Fruit fly (Drosophila melanogaster): Measurements from ENCODE around the gene tkv.

tkv gene

DNA sequence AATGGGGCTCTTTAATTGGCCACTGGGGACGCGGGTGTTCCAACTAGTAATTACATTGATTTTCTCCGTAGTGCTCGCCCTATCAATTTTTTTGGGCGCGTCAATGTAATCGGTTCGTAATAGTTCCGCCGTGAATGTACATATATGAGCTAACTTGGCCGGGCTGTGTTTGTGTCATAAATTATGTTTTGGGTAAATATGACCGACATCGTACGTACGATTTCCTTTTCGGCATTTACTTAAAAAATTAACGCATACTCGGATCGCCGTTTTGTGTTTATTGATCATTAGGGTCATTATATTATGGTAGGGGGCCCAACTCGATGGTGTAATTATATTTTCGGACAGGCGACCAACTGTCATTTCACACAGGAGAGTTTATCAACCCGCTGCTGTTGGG lies 74.5 kb downstream of the tkv start (continued):
- no peak for TF ChIP-seq Dek (tag; optimal IDR thresholded peaks at IDR 0.05)
- no peak for TF ChIP-seq peb (GFP tag; IDR thresholded peaks at IDR 0.05)
- no peak for TF ChIP-seq CG34224 (GFP tag; IDR thresholded peaks at IDR 0.05; ENCODE audit: partially characterized antibody)
- TF ChIP-seq CG2202 (tag; optimal IDR thresholded peaks at IDR 0.05): peak; percentile 6
- TF ChIP-seq CG6765 (GFP tag; optimal IDR thresholded peaks at IDR 0.05): peak; percentile 64
- no peak for TF ChIP-seq fru (optimal IDR thresholded peaks at IDR 0.05)
- TF ChIP-seq zfh2 (GFP tag; optimal IDR thresholded peaks at IDR 0.05): peak; percentile 5
- TF ChIP-seq CG8281 (tag; optimal IDR thresholded peaks at IDR 0.05): peak; percentile 11
- peak; percentile 77 for TF ChIP-seq CG7987 (GFP tag; optimal IDR thresholded peaks at IDR 0.05)
- TF ChIP-seq CG9609 (GFP tag; optimal IDR thresholded peaks at IDR 0.05): no peak
- peak; percentile 14; the same call in 1 of the 2 replicates for TF ChIP-seq slbo (GFP tag; IDR thresholded peaks at IDR 0.05)
- no peak for TF ChIP-seq Gsc (GFP tag; IDR thresholded peaks at IDR 0.05)
- no peak for TF ChIP-seq danr (GFP tag; IDR thresholded peaks at IDR 0.05)
- no peak for TF ChIP-seq jigr1 (GFP tag; IDR thresholded peaks at IDR 0.05)
- no peak for TF ChIP-seq CG33557 (GFP tag; optimal IDR thresholded peaks at IDR 0.05)
- peak; percentile 51 for TF ChIP-seq Meics (GFP tag; optimal IDR thresholded peaks at IDR 0.05)
- TF ChIP-seq CG4424 (GFP tag; optimal IDR thresholded peaks at IDR 0.05): peak; percentile 6
- TF ChIP-seq ewg (GFP tag; optimal IDR thresholded peaks at IDR 0.05): peak; percentile 20
- TF ChIP-seq Atf3 (GFP tag; optimal IDR thresholded peaks at IDR 0.05): no peak
- TF ChIP-seq ac (GFP tag; optimal IDR thresholded peaks at IDR 0.05): no peak
- TF ChIP-seq sim (GFP tag; IDR thresholded peaks at IDR 0.05): no peak
- TF ChIP-seq CG13894 (tag; optimal IDR thresholded peaks at IDR 0.05): no peak
- peak; percentile 84 for TF ChIP-seq Fer1 (GFP tag; optimal IDR thresholded peaks at IDR 0.05)
- TF ChIP-seq Gug (GFP tag; IDR thresholded peaks at IDR 0.05): no peak
- TF ChIP-seq Mes4 (GFP tag; optimal IDR thresholded peaks at IDR 0.05): no peak
- no peak for TF ChIP-seq so (GFP tag; IDR thresholded peaks at IDR 0.05)
- TF ChIP-seq Xrp1 (GFP tag; IDR thresholded peaks at IDR 0.05): no peak; the same call in 1 of the 2 replicates
- peak; percentile 75 for TF ChIP-seq HHEX (GFP tag; optimal IDR thresholded peaks at IDR 0.05)
- no peak for TF ChIP-seq C15 (GFP tag; IDR thresholded peaks at IDR 0.05)
- TF ChIP-seq pita (GFP tag; optimal IDR thresholded peaks at IDR 0.05): no peak
- 0 out of 3 replicates have a peak, but pooled peaks have one; percentile 25 for TF ChIP-seq Optix (GFP tag; IDR thresholded peaks at IDR 0.05)
- no peak for TF ChIP-seq Dip3 (GFP tag; optimal IDR thresholded peaks at IDR 0.05)
- no peak for TF ChIP-seq yki (optimal IDR thresholded peaks at IDR 0.05)
- no peak for TF ChIP-seq CG10267 (tag; optimal IDR thresholded peaks at IDR 0.05)
- no peak; the same call in 2 of the 3 replicates for TF ChIP-seq tgo (GFP tag; IDR thresholded peaks at IDR 0.05)
- TF ChIP-seq CG8944 (GFP tag; optimal IDR thresholded peaks at IDR 0.05): no peak
- TF ChIP-seq Rfx (GFP tag; IDR thresholded peaks at IDR 0.05): peak; percentile 56; the same call in 1 of the 2 replicates
- no peak for TF ChIP-seq CG8924 (tag; optimal IDR thresholded peaks at IDR 0.05)
- no peak for TF ChIP-seq CG31441 (GFP tag; IDR thresholded peaks at IDR 0.05)
- TF ChIP-seq CG30431 (GFP tag; optimal IDR thresholded peaks at IDR 0.05): no peak
- TF ChIP-seq E2f1 (GFP tag; IDR thresholded peaks at IDR 0.05): no peak; the same call in 1 of the 2 replicates
- TF ChIP-seq Ets97D (GFP tag; optimal IDR thresholded peaks at IDR 0.05): no peak
- no peak for TF ChIP-seq cas (GFP tag; IDR thresholded peaks at IDR 0.05)
- TF ChIP-seq CG11456 (GFP tag; IDR thresholded peaks at IDR 0.05): no peak
- no peak for TF ChIP-seq HLHmδ (GFP tag; optimal IDR thresholded peaks at IDR 0.05)
- TF ChIP-seq CG4730 (GFP tag; IDR thresholded peaks at IDR 0.05): no peak
- no peak for TF ChIP-seq dmrt99B (tag; optimal IDR thresholded peaks at IDR 0.05)
- no peak for TF ChIP-seq B-H2 (GFP tag; optimal IDR thresholded peaks at IDR 0.05)
- TF ChIP-seq Hr51 (GFP tag; optimal IDR thresholded peaks at IDR 0.05): no peak
- 0 out of 2 replicates have a peak, but pooled peaks have one; percentile 13 for TF ChIP-seq ap (GFP tag; IDR thresholded peaks at IDR 0.05)
- TF ChIP-seq Opbp (GFP tag; IDR thresholded peaks at IDR 0.05; ENCODE audit: partially characterized antibody): no peak
- peak; percentile 65 for TF ChIP-seq mirr (GFP tag; optimal IDR thresholded peaks at IDR 0.05)
- TF ChIP-seq Fer3 (tag; optimal IDR thresholded peaks at IDR 0.05): no peak
